Fruit fly (Drosophila melanogaster) whole organism, embryonic: ENCODE measurements around the gene Ddc.

ENCODE experiments used
- Atf-2 ChIP-seq: fragments of 200-800 bp; sonication (Bioruptor generic); optimal IDR thresholded peaks from 2 replicates; lab custom pipeline; 2016; ENCODE audit warnings: missing biosample characterization, missing genetic modification characterization
- Atf3 ChIP-seq: fragments of 200-800 bp; sonication (Bioruptor generic); optimal IDR thresholded peaks from 3 replicates; lab custom pipeline; 2016; ENCODE audit warnings: missing biosample characterization, missing genetic modification characterization
- CG11398 ChIP-seq: fragments of 200-800 bp; sonication (Bioruptor generic); optimal IDR thresholded peaks from 2 replicates; lab custom pipeline; 2016; ENCODE audit warnings: missing biosample characterization, missing genetic modification characterization
- CG11695 ChIP-seq: fragments of 200-800 bp; sonication (Bioruptor generic); IDR thresholded peaks from 3 replicates; pipeline ENCODE4 v1.3.6; 2022; ENCODE audit warnings: missing biosample characterization, missing genetic modification characterization
- CG13424 ChIP-seq: fragments of 200-800 bp; sonication (Bioruptor generic); optimal IDR thresholded peaks from 2 replicates; lab custom pipeline; 2019; ENCODE audit warnings: missing biosample characterization, mild to moderate bottlenecking, missing genetic modification characterization, moderate library complexity
- CG14860 ChIP-seq: fragments of 200-800 bp; sonication (Bioruptor generic); IDR thresholded peaks from 3 replicates; pipeline ENCODE4 v1.3.6; 2022; ENCODE audit warnings: missing biosample characterization, missing genetic modification characterization; ENCODE audit not compliant: partially characterized antibody
- CG1529 ChIP-seq: fragments of 200-800 bp; sonication (Bioruptor generic); optimal IDR thresholded peaks from 3 replicates; lab custom pipeline; 2018; ENCODE audit warnings: missing biosample characterization, missing genetic modification characterization
- CG16813 ChIP-seq: fragments of 200-800 bp; sonication (Bioruptor generic); IDR thresholded peaks from 3 replicates; pipeline ENCODE4 v1.3.6; 2022; ENCODE audit warnings: missing biosample characterization, missing genetic modification characterization; ENCODE audit not compliant: partially characterized antibody
- CG16863 ChIP-seq: fragments of 200-800 bp; sonication (Bioruptor generic); optimal IDR thresholded peaks from 3 replicates; lab custom pipeline; 2016; ENCODE audit warnings: missing biosample characterization, missing genetic modification characterization
- CG17568 ChIP-seq: fragments of 200-800 bp; sonication (Bioruptor generic); optimal IDR thresholded peaks from 2 replicates; lab custom pipeline; 2018; ENCODE audit warnings: missing biosample characterization, mild to moderate bottlenecking, missing genetic modification characterization, moderate library complexity
- CG18619 ChIP-seq: fragments of 200-800 bp; sonication (Bioruptor generic); optimal IDR thresholded peaks from 3 replicates; lab custom pipeline; 2017; ENCODE audit warnings: missing biosample characterization, mild to moderate bottlenecking, missing genetic modification characterization
- CG2678 ChIP-seq: fragments of 200-800 bp; sonication (Bioruptor generic); optimal IDR thresholded peaks from 3 replicates; lab custom pipeline; 2019; ENCODE audit warnings: missing biosample characterization, mild to moderate bottlenecking, missing genetic modification characterization, moderate library complexity
- CG2889 ChIP-seq: fragments of 200-800 bp; sonication (Bioruptor generic); IDR thresholded peaks from 3 replicates; pipeline ENCODE4 v1.3.6; 2022; ENCODE audit warnings: missing biosample characterization, missing genetic modification characterization
- CG30431 ChIP-seq: fragments of 200-800 bp; sonication (Bioruptor generic); optimal IDR thresholded peaks from 2 replicates; lab custom pipeline; 2017; ENCODE audit warnings: missing biosample characterization, missing genetic modification characterization
- CG31441 ChIP-seq: fragments of 200-800 bp; sonication (Bioruptor generic); IDR thresholded peaks from 2 replicates; pipeline ENCODE4 v1.3.6; 2022; ENCODE audit warnings: missing biosample characterization, missing genetic modification characterization
- CG32532 ChIP-seq: fragments of 200-800 bp; sonication (Bioruptor generic); IDR thresholded peaks from 2 replicates; pipeline ENCODE4 v1.3.6; 2022; ENCODE audit warnings: missing biosample characterization, missing genetic modification characterization
- CG3838 ChIP-seq: fragments of 200-800 bp; sonication (Bioruptor generic); optimal IDR thresholded peaks from 3 replicates; lab custom pipeline; 2016; ENCODE audit warnings: missing biosample characterization, missing genetic modification characterization
- CG4404 ChIP-seq: fragments of 200-800 bp; sonication (Bioruptor generic); IDR thresholded peaks from 2 replicates; pipeline ENCODE4 v1.3.6; 2022; ENCODE audit warnings: missing biosample characterization, missing genetic modification characterization
- CG5953 ChIP-seq: fragments of 200-800 bp; sonication (Bioruptor generic); IDR thresholded peaks from 2 replicates; pipeline ENCODE4 v1.3.6; 2022; ENCODE audit warnings: missing biosample characterization, missing genetic modification characterization
- CG6765 ChIP-seq: fragments of 200-800 bp; sonication (Bioruptor generic); optimal IDR thresholded peaks from 3 replicates; lab custom pipeline; 2017; ENCODE audit warnings: missing biosample characterization, mild to moderate bottlenecking, missing genetic modification characterization
- CG7271 ChIP-seq: fragments of 200-800 bp; sonication (Bioruptor generic); optimal IDR thresholded peaks from 2 replicates; lab custom pipeline; 2018; ENCODE audit warnings: missing biosample characterization, mild to moderate bottlenecking, missing genetic modification characterization, moderate library complexity
- CG7745 ChIP-seq: fragments of 200-800 bp; sonication (Bioruptor generic); optimal IDR thresholded peaks from 2 replicates; lab custom pipeline; 2018; ENCODE audit warnings: missing biosample characterization, mild to moderate bottlenecking, missing genetic modification characterization, moderate library complexity
- CG7786 ChIP-seq: fragments of 200-800 bp; sonication (Bioruptor generic); optimal IDR thresholded peaks from 2 replicates; lab custom pipeline; 2016; ENCODE audit warnings: missing biosample characterization, missing genetic modification characterization
- CG7963 ChIP-seq: fragments of 200-800 bp; sonication (Bioruptor generic); IDR thresholded peaks from 3 replicates; pipeline ENCODE4 v1.3.6; 2022; ENCODE audit warnings: missing biosample characterization, missing genetic modification characterization; ENCODE audit not compliant: partially characterized antibody
- CG8478 ChIP-seq: fragments of >200 bp; optimal IDR thresholded peaks from 2 replicates; lab custom pipeline; 2018
- Dbx ChIP-seq: fragments of 200-800 bp; sonication (Bioruptor generic); IDR thresholded peaks from 3 replicates; pipeline ENCODE4 v1.3.6; 2022; ENCODE audit warnings: missing biosample characterization, missing genetic modification characterization
- Doc3 ChIP-seq: fragments of 200-800 bp; sonication (Bioruptor generic); IDR thresholded peaks from 3 replicates; pipeline ENCODE4 v1.3.6; 2022; ENCODE audit warnings: missing biosample characterization, missing genetic modification characterization; ENCODE audit not compliant: partially characterized antibody
- Drgx ChIP-seq: fragments of 200-800 bp; sonication (Bioruptor generic); IDR thresholded peaks from 2 replicates; pipeline ENCODE4 v1.3.6; 2022; ENCODE audit warnings: missing biosample characterization, missing genetic modification characterization
- ERR ChIP-seq: fragments of 200-800 bp; sonication (Bioruptor generic); optimal IDR thresholded peaks from 2 replicates; lab custom pipeline; 2016; ENCODE audit warnings: missing biosample characterization, missing genetic modification characterization
- HLH54F ChIP-seq: fragments of 200-800 bp; sonication (Bioruptor generic); optimal IDR thresholded peaks from 3 replicates; lab custom pipeline; 2016; ENCODE audit warnings: missing biosample characterization, missing genetic modification characterization
- Hmr ChIP-seq: fragments of 200-800 bp; sonication (Bioruptor generic); optimal IDR thresholded peaks from 3 replicates; lab custom pipeline; 2017; ENCODE audit warnings: mild to moderate bottlenecking, missing biosample characterization, missing genetic modification reagents, missing genetic modification characterization
- Jarid2 ChIP-seq: fragments of 200-800 bp; sonication (Bioruptor generic); optimal IDR thresholded peaks from 3 replicates; lab custom pipeline; 2017; ENCODE audit warnings: mild to moderate bottlenecking, missing biosample characterization, missing genetic modification reagents, missing genetic modification characterization
- NC2β ChIP-seq: fragments of 200-800 bp; sonication (Bioruptor generic); optimal IDR thresholded peaks from 2 replicates; lab custom pipeline; 2016; ENCODE audit warnings: missing biosample characterization, missing genetic modification characterization
- Nf-YA ChIP-seq: fragments of 200-800 bp; sonication (Bioruptor generic); IDR thresholded peaks from 2 replicates; pipeline ENCODE4 v1.3.6; 2022; ENCODE audit warnings: missing biosample characterization, missing genetic modification characterization
- Nf-YC ChIP-seq: fragments of 200-800 bp; optimal IDR thresholded peaks from 3 replicates; lab custom pipeline; 2019; ENCODE audit warnings: missing biosample characterization, mild to moderate bottlenecking, missing genetic modification characterization, moderate library complexity
- Pdp1 ChIP-seq, 2 experiments: fragments of 200-800 bp; sonication (Bioruptor generic); optimal IDR thresholded peaks; 3 replicates each; lab custom pipeline; 2016; ENCODE audit warnings: missing biosample characterization in 2 of 2, missing genetic modification characterization in 2 of 2, mild to moderate bottlenecking in 1 of 2, moderate library complexity in 1 of 2
- Vsx1 ChIP-seq: fragments of 200-800 bp; sonication (Bioruptor generic); optimal IDR thresholded peaks from 2 replicates; lab custom pipeline; 2017; ENCODE audit warnings: missing biosample characterization, mild to moderate bottlenecking, missing genetic modification characterization, missing genetic modification reagents
- al ChIP-seq: fragments of 200-800 bp; sonication (Bioruptor generic); IDR thresholded peaks from 2 replicates; pipeline ENCODE4 v1.3.6; 2022; ENCODE audit warnings: missing biosample characterization, missing genetic modification characterization
- crp ChIP-seq, 2 experiments: fragments of 200-800 bp; sonication (Bioruptor generic); optimal IDR thresholded peaks; 2 replicates in 1 of 2; 3 replicates in 1 of 2; lab custom pipeline; 2017; ENCODE audit warnings: missing biosample characterization in 2 of 2, missing genetic modification characterization in 2 of 2, mild to moderate bottlenecking in 1 of 2, moderate library complexity in 1 of 2
- dmrt99B ChIP-seq: fragments of 200-800 bp; sonication (Bioruptor generic); optimal IDR thresholded peaks from 2 replicates; lab custom pipeline; 2018; ENCODE audit warnings: missing biosample characterization, mild to moderate bottlenecking, missing genetic modification characterization, moderate library complexity
- fru ChIP-seq: fragments of >200 bp; optimal IDR thresholded peaks from 2 replicates; lab custom pipeline; 2017
- gsb-n ChIP-seq: fragments of 200-800 bp; sonication (Bioruptor generic); optimal IDR thresholded peaks from 3 replicates; lab custom pipeline; 2018; ENCODE audit warnings: missing biosample characterization, mild to moderate bottlenecking, missing genetic modification characterization
- hb ChIP-seq: fragments of 200-800 bp; sonication (Bioruptor generic); IDR thresholded peaks from 3 replicates; pipeline ENCODE4 v1.3.6; 2022; ENCODE audit warnings: missing biosample characterization, missing genetic modification characterization; ENCODE audit not compliant: partially characterized antibody
- lmd ChIP-seq: fragments of 200-800 bp; sonication (Bioruptor generic); IDR thresholded peaks from 2 replicates; pipeline ENCODE4 v1.3.6; 2022; ENCODE audit warnings: missing biosample characterization, missing genetic modification characterization
- luna ChIP-seq: fragments of 200-800 bp; sonication (Bioruptor generic); optimal IDR thresholded peaks from 2 replicates; lab custom pipeline; 2016; ENCODE audit warnings: missing biosample characterization, missing genetic modification characterization
- mld ChIP-seq: fragments of 200-800 bp; sonication (Bioruptor generic); IDR thresholded peaks from 3 replicates; pipeline ENCODE4 v1.3.6; 2022; ENCODE audit warnings: missing biosample characterization, missing genetic modification characterization; ENCODE audit not compliant: partially characterized antibody
- sima ChIP-seq: fragments of 200-800 bp; sonication (Bioruptor generic); optimal IDR thresholded peaks from 2 replicates; lab custom pipeline; 2016; ENCODE audit warnings: missing biosample characterization, missing genetic modification characterization
- sob ChIP-seq: fragments of 200-800 bp; sonication (Bioruptor generic); IDR thresholded peaks from 2 replicates; pipeline ENCODE4 v1.3.6; 2022; ENCODE audit warnings: missing biosample characterization, missing genetic modification characterization
- vvl ChIP-seq: fragments of 200-800 bp; sonication (Bioruptor generic); IDR thresholded peaks from 2 replicates; pipeline ENCODE4 v1.3.6; 2022; ENCODE audit warnings: missing biosample characterization, missing genetic modification characterization
- wek ChIP-seq: fragments of 200-800 bp; sonication (Bioruptor generic); optimal IDR thresholded peaks from 3 replicates; lab custom pipeline; 2018; ENCODE audit warnings: missing biosample characterization, mild to moderate bottlenecking, missing genetic modification characterization, moderate library complexity
- wor ChIP-seq: fragments of 200-800 bp; sonication (Bioruptor generic); IDR thresholded peaks from 2 replicates; pipeline ENCODE4 v1.3.6; 2022; ENCODE audit warnings: missing biosample characterization, missing genetic modification characterization

Ddc gene

DNA sequence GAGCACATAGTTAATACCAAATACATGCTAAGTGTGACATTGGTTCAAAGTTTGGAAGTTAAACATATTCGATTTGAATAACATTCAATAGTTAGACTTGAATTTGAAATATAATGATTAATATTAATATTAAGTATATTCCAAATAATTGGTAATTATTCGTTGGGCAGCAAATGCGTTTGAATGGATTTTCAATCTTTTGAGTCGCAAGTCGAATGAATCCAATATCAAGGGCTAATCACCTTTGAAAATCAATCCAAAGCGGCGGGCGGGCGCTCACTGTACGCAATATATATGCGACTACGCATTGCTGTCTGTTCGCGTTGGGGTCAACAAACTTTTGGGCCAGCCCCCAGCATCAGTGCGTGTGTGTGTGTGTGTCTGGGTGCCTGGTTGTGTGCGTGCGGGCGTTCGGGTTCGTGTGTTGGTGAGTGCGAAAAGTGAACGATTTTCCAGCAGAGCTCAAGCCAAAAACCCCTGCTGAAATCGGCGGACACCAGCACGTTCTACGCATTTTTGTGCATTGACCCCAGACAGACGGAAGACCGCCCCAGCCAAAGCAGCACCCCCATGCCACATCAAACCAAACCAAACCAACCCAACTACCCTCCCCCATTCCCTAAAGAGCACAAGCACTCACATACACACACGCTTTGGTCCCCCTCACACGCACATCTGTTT is 18.4 kb upstream of the Ddc start (continued):
- TF ChIP-seq CG31441 (GFP tag; lab: Robert Waterston, UW) (peak; percentile 59), HLH54F (no peak), CG1529 (GFP tag; lab: Kevin White, UChicago) (no peak), luna (no peak), CG2678 (peak; percentile 62), CG14860 (GFP tag; lab: Robert Waterston, UW) (no peak), mld (GFP tag; lab: Robert Waterston, UW) (no peak), Pdp1 (GFP tag; optimal IDR thresholded peaks at IDR 0.05; lab: Kevin White, UChicago) (no peak), Nf-YC (no peak), CG4404 (no peak), CG5953 (GFP tag; lab: Robert Waterston, UW) (no peak), sima (GFP tag; lab: Kevin White, UChicago) (no peak), CG7271 (tag; lab: Kevin White, UChicago) (no peak), Hmr (GFP tag; lab: Kevin White, UChicago) (peak; percentile 43), wor (GFP tag; lab: Robert Waterston, UW) (no peak), CG7745 (tag; lab: Kevin White, UChicago) (no peak), CG6765 (GFP tag; lab: Kevin White, UChicago) (no peak), hb (GFP tag; lab: Robert Waterston, UW) (no peak), CG11695 (GFP tag; lab: Robert Waterston, UW) (no peak), wek (no peak), CG32532 (GFP tag; lab: Robert Waterston, UW) (no peak), CG7963 (GFP tag; lab: Robert Waterston, UW) (no peak), vvl (no peak), Doc3 (no peak), Vsx1 (GFP tag; lab: Kevin White, UChicago) (peak; percentile 19), CG3838 (GFP tag; lab: Kevin White, UChicago) (no peak), crp (GFP tag; optimal IDR thresholded peaks at IDR 0.05; lab: Kevin White, UChicago) (no peak), Dbx (GFP tag; lab: Robert Waterston, UW) (peak; percentile 60; the same call in 1 of the 3 replicates), NC2β (GFP tag; lab: Kevin White, UChicago) (no peak), CG30431 (GFP tag; lab: Kevin White, UChicago) (no peak), Atf3 (GFP tag; lab: Kevin White, UChicago) (no peak), gsb-n (tag; lab: Kevin White, UChicago) (no peak), CG11398 (GFP tag; lab: Kevin White, UChicago) (no peak), Atf-2 (GFP tag; lab: Kevin White, UChicago) (no peak), fru (lab: Kevin White, UChicago) (no peak), CG16813 (GFP tag; lab: Robert Waterston, UW) (no peak), al (GFP tag; lab: Robert Waterston, UW) (no peak), ERR (GFP tag; lab: Kevin White, UChicago) (no peak), CG2889 (GFP tag; lab: Robert Waterston, UW) (no peak), CG13424 (tag; lab: Kevin White, UChicago) (peak; percentile 41), dmrt99B (tag; lab: Kevin White, UChicago) (peak; percentile 59), Jarid2 (no peak), Drgx (GFP tag; lab: Robert Waterston, UW) (no peak), CG18619 (no peak), CG17568 (no peak), Nf-YA (GFP tag; lab: Robert Waterston, UW) (no peak), sob (GFP tag; lab: Robert Waterston, UW) (peak; percentile 23; the same call in 1 of the 2 replicates), CG7786 (GFP tag; lab: Kevin White, UChicago) (no peak), lmd (peak; percentile 13; the same call in 1 of the 2 replicates), CG8478 (lab: Kevin White, UChicago) (no peak), CG16863 (no peak)
